Fruit fly (Drosophila melanogaster) S2 (cell line): ENCODE measurements around the gene CG15408.

Experiments used
- CG8478 ChIP-seq: fragments of >200 bp; optimal IDR thresholded peaks from 2 replicates; lab custom pipeline; 2018
- CTCF ChIP-seq, 2 experiments: fragments of >200 bp; optimal IDR thresholded peaks; 2 replicates each; lab custom pipeline; 2018

- TF ChIP-seq CG8478 (lab: Kevin White, UChicago) (no peak), CTCF (optimal IDR thresholded peaks at IDR 0.05; lab: Kevin White, UChicago) (no peak)
Observed at dm6 chr2L:3298065-3298469, 34.5 kb upstream of the CG15408 start.
